Worm (Caenorhabditis elegans) whole organism, L3 larva: Measurements from ENCODE around the gene str-33.

ENCODE experiments used
- R02D3.7 ChIP-seq: fragments of 150-350 bp; optimal IDR thresholded peaks from 2 replicates; lab custom pipeline; 2014; ENCODE audit warnings: missing biosample characterization, missing genetic modification characterization
- daf-12 ChIP-seq: fragments of 150-350 bp; optimal IDR thresholded peaks from 2 replicates; lab custom pipeline; 2014; ENCODE audit warnings: missing biosample characterization, missing genetic modification reagents, missing genetic modification characterization
- elt-3 ChIP-seq, 3 experiments: fragments of 150-350 bp in 1 of 3; sonication (generic microtip) in 2 of 3; optimal IDR thresholded peaks; 2 replicates in 2 of 3; 4 replicates in 1 of 3; lab custom pipeline; 2014 to 2017; ENCODE audit warnings: missing biosample characterization in 3 of 3, missing genetic modification characterization in 3 of 3
- fos-1 ChIP-seq: fragments of 150-350 bp; optimal IDR thresholded peaks from 2 replicates; lab custom pipeline; 2014; ENCODE audit warnings: missing biosample characterization, missing genetic modification characterization
- lin-39 ChIP-seq: fragments of 150-350 bp; optimal IDR thresholded peaks from 2 replicates; lab custom pipeline; 2018; ENCODE audit warnings: missing biosample characterization, missing genetic modification reagents, missing genetic modification characterization
- lsy-12 ChIP-seq: sonication (generic microtip); optimal IDR thresholded peaks from 2 replicates; lab custom pipeline; 2016; ENCODE audit warnings: mild to moderate bottlenecking, missing genetic modification characterization, missing compliant biosample characterization
- nhr-23 ChIP-seq: fragments of 150-350 bp; optimal IDR thresholded peaks from 2 replicates; lab custom pipeline; 2014; ENCODE audit warnings: missing biosample characterization, missing genetic modification reagents, missing genetic modification characterization
- nhr-237 ChIP-seq: fragments of 150-350 bp; optimal IDR thresholded peaks from 2 replicates; lab custom pipeline; 2014; ENCODE audit warnings: missing biosample characterization, missing genetic modification characterization
- nhr-28 ChIP-seq: fragments of 150-350 bp; optimal IDR thresholded peaks from 2 replicates; lab custom pipeline; 2014; ENCODE audit warnings: missing biosample characterization, missing genetic modification characterization
- nhr-76 ChIP-seq: fragments of 150-350 bp; sonication (generic microtip); optimal IDR thresholded peaks from 5 replicates; lab custom pipeline; 2014; ENCODE audit warnings: missing biosample characterization, missing genetic modification characterization
- pha-4 ChIP-seq: fragments of 150-350 bp; optimal IDR thresholded peaks from 2 replicates; lab custom pipeline; 2014; ENCODE audit warnings: missing biosample characterization, missing genetic modification reagents, missing genetic modification characterization
- pqm-1 ChIP-seq: fragments of 150-350 bp; optimal IDR thresholded peaks from 2 replicates; lab custom pipeline; 2017; ENCODE audit warnings: missing biosample characterization, missing genetic modification characterization, inconsistent platforms
- skn-1 ChIP-seq: fragments of 150-350 bp; optimal IDR thresholded peaks from 2 replicates; lab custom pipeline; 2014; ENCODE audit warnings: missing biosample characterization, missing genetic modification characterization
- zag-1 ChIP-seq: fragments of 150-350 bp; optimal IDR thresholded peaks from 2 replicates; lab custom pipeline; 2014; ENCODE audit warnings: missing biosample characterization, missing genetic modification characterization

DNA sequence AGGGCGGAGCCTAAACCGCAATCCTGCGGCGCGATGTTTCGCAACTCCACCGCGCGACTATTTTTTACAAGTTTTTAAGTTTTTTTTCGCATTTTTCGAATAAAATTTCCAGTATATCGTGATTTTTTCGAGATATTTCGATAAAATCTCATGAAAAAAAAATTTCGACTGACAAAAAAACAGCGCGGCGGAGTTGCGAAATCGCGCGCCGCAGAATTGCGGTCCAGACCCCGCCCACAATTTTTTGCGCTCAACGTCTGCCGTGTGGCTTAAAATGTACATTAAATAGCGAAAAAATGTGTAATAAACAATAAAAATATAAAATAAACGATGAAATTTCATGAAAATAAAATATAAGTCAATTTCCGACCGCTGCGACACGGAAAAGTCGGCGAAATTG is 30.6 kb upstream of the str-33 start:
- TF ChIP-seq daf-12 (tag; lab: Kevin White, UChicago) (no peak), pha-4 (tag; lab: Kevin White, UChicago) (no peak), zag-1 (no peak), pqm-1 (no peak), fos-1 (tag; lab: Kevin White, UChicago) (no peak), lin-39 (no peak), skn-1 (tag; lab: Kevin White, UChicago) (no peak), nhr-28 (tag; lab: Kevin White, UChicago) (no peak), nhr-76 (tag; lab: Kevin White, UChicago) (no peak), nhr-237 (no peak), nhr-23 (tag; lab: Kevin White, UChicago) (no peak), elt-3 (tag; optimal IDR thresholded peaks at IDR 0.05; lab: Kevin White, UChicago) (no peak), R02D3.7 (no peak), lsy-12 (tag; lab: Kevin White, UChicago) (no peak)
